Fruit fly (Drosophila melanogaster) whole organism, embryonic: Measurements from ENCODE around the gene CG4607.

Source experiments
- Asciz ChIP-seq: fragments of 200-800 bp; sonication (Bioruptor generic); optimal IDR thresholded peaks from 2 replicates; lab custom pipeline; 2017; ENCODE audit warnings: missing biosample characterization, mild to moderate bottlenecking, missing genetic modification characterization, missing genetic modification reagents
- BEAF-32 ChIP-seq: fragments of 200-800 bp; sonication (Bioruptor generic); optimal IDR thresholded peaks from 3 replicates; lab custom pipeline; 2017; ENCODE audit warnings: missing biosample characterization, missing genetic modification characterization, mild to moderate bottlenecking, moderate library complexity, missing genetic modification reagents
- Blimp-1 ChIP-seq: fragments of 200-800 bp; sonication (Bioruptor generic); optimal IDR thresholded peaks from 3 replicates; lab custom pipeline; 2018; ENCODE audit warnings: missing biosample characterization, missing genetic modification characterization, mild to moderate bottlenecking, moderate library complexity, missing genetic modification reagents
- C15 ChIP-seq: fragments of 200-800 bp; sonication (Bioruptor generic); IDR thresholded peaks from 3 replicates; pipeline ENCODE4 v1.3.6; 2022; ENCODE audit warnings: missing biosample characterization, missing genetic modification characterization
- CG12769 ChIP-seq: fragments of 200-800 bp; sonication (Bioruptor generic); optimal IDR thresholded peaks from 2 replicates; lab custom pipeline; 2019; ENCODE audit warnings: missing biosample characterization, mild to moderate bottlenecking, missing genetic modification characterization, moderate library complexity
- CG13287 ChIP-seq: fragments of 200-800 bp; sonication (Bioruptor generic); IDR thresholded peaks from 2 replicates; pipeline ENCODE4 v1.3.6; 2022; ENCODE audit warnings: missing biosample characterization, missing genetic modification characterization; ENCODE audit not compliant: partially characterized antibody
- CG1647 ChIP-seq: fragments of 200-800 bp; sonication (Bioruptor generic); optimal IDR thresholded peaks from 3 replicates; lab custom pipeline; 2016; ENCODE audit warnings: missing biosample characterization, missing genetic modification characterization
- CG17568 ChIP-seq: fragments of 200-800 bp; sonication (Bioruptor generic); optimal IDR thresholded peaks from 2 replicates; lab custom pipeline; 2018; ENCODE audit warnings: missing biosample characterization, mild to moderate bottlenecking, missing genetic modification characterization, moderate library complexity
- CG2116 ChIP-seq: fragments of 200-800 bp; sonication (Bioruptor generic); optimal IDR thresholded peaks from 3 replicates; lab custom pipeline; 2018; ENCODE audit warnings: missing biosample characterization, mild to moderate bottlenecking, missing genetic modification characterization
- CG2199 ChIP-seq: fragments of 200-800 bp; sonication (Bioruptor generic); IDR thresholded peaks from 3 replicates; pipeline ENCODE4 v1.3.6; 2022; ENCODE audit warnings: missing biosample characterization, missing genetic modification characterization
- CG31365 ChIP-seq: fragments of 200-800 bp; sonication (Bioruptor generic); optimal IDR thresholded peaks from 2 replicates; lab custom pipeline; 2018; ENCODE audit warnings: missing biosample characterization, mild to moderate bottlenecking, missing genetic modification characterization
- CG31441 ChIP-seq: fragments of 200-800 bp; sonication (Bioruptor generic); IDR thresholded peaks from 2 replicates; pipeline ENCODE4 v1.3.6; 2022; ENCODE audit warnings: missing biosample characterization, missing genetic modification characterization
- CG4404 ChIP-seq: fragments of 200-800 bp; sonication (Bioruptor generic); IDR thresholded peaks from 2 replicates; pipeline ENCODE4 v1.3.6; 2022; ENCODE audit warnings: missing biosample characterization, missing genetic modification characterization
- CG6683 ChIP-seq: fragments of 200-800 bp; sonication (Bioruptor generic); optimal IDR thresholded peaks from 2 replicates; lab custom pipeline; 2017; ENCODE audit warnings: missing biosample characterization, mild to moderate bottlenecking, missing genetic modification characterization, missing genetic modification reagents
- CG6791 ChIP-seq: fragments of 200-800 bp; sonication (Bioruptor generic); IDR thresholded peaks from 3 replicates; pipeline ENCODE4 v1.3.6; 2022; ENCODE audit warnings: missing biosample characterization, missing genetic modification characterization; ENCODE audit not compliant: partially characterized antibody
- CG7963 ChIP-seq: fragments of 200-800 bp; sonication (Bioruptor generic); IDR thresholded peaks from 3 replicates; pipeline ENCODE4 v1.3.6; 2022; ENCODE audit warnings: missing biosample characterization, missing genetic modification characterization; ENCODE audit not compliant: partially characterized antibody
- CG8290 ChIP-seq, 3 experiments: fragments of 200-800 bp; sonication (Bioruptor generic); optimal IDR thresholded peaks; 2 replicates each; lab custom pipeline; 2016 to 2019; ENCODE audit warnings: missing biosample characterization in 3 of 3, missing genetic modification characterization in 3 of 3, mild to moderate bottlenecking in 2 of 3, moderate library complexity in 1 of 3
- Dp ChIP-seq: fragments of 200-800 bp; sonication (Bioruptor generic); optimal IDR thresholded peaks from 2 replicates; lab custom pipeline; 2018; ENCODE audit warnings: missing biosample characterization, mild to moderate bottlenecking, missing genetic modification characterization, moderate library complexity
- Dref ChIP-seq: fragments of 200-800 bp; sonication (Bioruptor generic); IDR thresholded peaks from 2 replicates; pipeline ENCODE4 v1.3.6; 2022; ENCODE audit warnings: missing biosample characterization, missing genetic modification characterization
- E2f1 ChIP-seq: fragments of 200-800 bp; sonication (Bioruptor generic); IDR thresholded peaks from 2 replicates; pipeline ENCODE4 v1.3.6; 2022; ENCODE audit warnings: missing biosample characterization, missing genetic modification characterization
- E2f2 ChIP-seq: fragments of 200-800 bp; sonication (Bioruptor generic); IDR thresholded peaks from 2 replicates; pipeline ENCODE4 v1.3.6; 2022; ENCODE audit warnings: missing biosample characterization, missing genetic modification characterization
- GATAe ChIP-seq: fragments of 200-800 bp; sonication (Bioruptor generic); conservative IDR thresholded peaks from 2 replicates; pipeline ENCODE4 v1.3.6; 2022; ENCODE audit warnings: missing biosample characterization, missing genetic modification characterization
- Hey ChIP-seq: fragments of 200-800 bp; sonication (Bioruptor generic); optimal IDR thresholded peaks from 3 replicates; lab custom pipeline; 2018; ENCODE audit warnings: missing biosample characterization, mild to moderate bottlenecking, missing genetic modification characterization
- Hr51 ChIP-seq, 2 experiments: fragments of 200-800 bp; sonication (Bioruptor generic); optimal IDR thresholded peaks; 2 replicates in 1 of 2; 3 replicates in 1 of 2; lab custom pipeline; 2016 to 2018; ENCODE audit warnings: missing biosample characterization in 2 of 2, missing genetic modification characterization in 2 of 2, mild to moderate bottlenecking in 1 of 2, moderate library complexity in 1 of 2
- Jarid2 ChIP-seq: fragments of 200-800 bp; sonication (Bioruptor generic); optimal IDR thresholded peaks from 3 replicates; lab custom pipeline; 2017; ENCODE audit warnings: mild to moderate bottlenecking, missing biosample characterization, missing genetic modification reagents, missing genetic modification characterization
- Lhr ChIP-seq: fragments of 200-800 bp; sonication (Bioruptor generic); optimal IDR thresholded peaks from 3 replicates; lab custom pipeline; 2017; ENCODE audit warnings: mild to moderate bottlenecking, missing biosample characterization, missing genetic modification reagents, missing genetic modification characterization
- Med ChIP-seq: fragments of 200-800 bp; sonication (Bioruptor generic); peaks from one replicate; lab custom pipeline; 2016; ENCODE audit warnings: missing biosample characterization, missing genetic modification characterization, mild to moderate bottlenecking, inconsistent platforms, moderate library complexity
- Myb ChIP-seq: fragments of 200-800 bp; sonication (Bioruptor generic); optimal IDR thresholded peaks from 2 replicates; lab custom pipeline; 2016; ENCODE audit warnings: missing biosample characterization, missing genetic modification characterization
- NFAT ChIP-seq: fragments of 200-800 bp; sonication (Bioruptor generic); IDR thresholded peaks from 2 replicates; pipeline ENCODE4 v1.3.6; 2022; ENCODE audit warnings: missing biosample characterization, missing genetic modification characterization
- Nf-YC ChIP-seq: fragments of 200-800 bp; optimal IDR thresholded peaks from 3 replicates; lab custom pipeline; 2019; ENCODE audit warnings: missing biosample characterization, mild to moderate bottlenecking, missing genetic modification characterization, moderate library complexity
- Rfx ChIP-seq: fragments of 200-800 bp; sonication (Bioruptor generic); IDR thresholded peaks from 2 replicates; pipeline ENCODE4 v1.3.6; 2022; ENCODE audit warnings: missing biosample characterization, missing genetic modification characterization
- Sry-δ ChIP-seq: fragments of 200-800 bp; sonication (Bioruptor generic); optimal IDR thresholded peaks from 2 replicates; lab custom pipeline; 2016; ENCODE audit warnings: missing biosample characterization, missing genetic modification characterization
- Xbp1 ChIP-seq: fragments of 200-800 bp; sonication (Bioruptor generic); optimal IDR thresholded peaks from 3 replicates; lab custom pipeline; 2016; ENCODE audit warnings: missing biosample characterization, mild to moderate bottlenecking, missing genetic modification characterization
- amos ChIP-seq: fragments of 200-800 bp; sonication (Bioruptor generic); IDR thresholded peaks from 2 replicates; pipeline ENCODE4 v1.3.6; 2022; ENCODE audit warnings: missing biosample characterization, missing genetic modification characterization; ENCODE audit not compliant: partially characterized antibody
- ato ChIP-seq: fragments of 200-800 bp; sonication (Bioruptor generic); IDR thresholded peaks from 2 replicates; pipeline ENCODE4 v1.3.6; 2022; ENCODE audit warnings: missing biosample characterization, missing genetic modification characterization; ENCODE audit not compliant: partially characterized antibody
- az2 ChIP-seq: fragments of 200-800 bp; sonication (Bioruptor generic); optimal IDR thresholded peaks from 3 replicates; lab custom pipeline; 2016; ENCODE audit warnings: missing biosample characterization, missing genetic modification characterization
- dimm ChIP-seq: fragments of 200-800 bp; sonication (Bioruptor generic); IDR thresholded peaks from 2 replicates; pipeline ENCODE4 v1.3.6; 2022; ENCODE audit warnings: missing biosample characterization, missing genetic modification characterization
- gro ChIP-seq: fragments of 200-800 bp; sonication (Bioruptor generic); optimal IDR thresholded peaks from 2 replicates; lab custom pipeline; 2016; ENCODE audit warnings: missing biosample characterization, missing genetic modification characterization
- lab ChIP-seq: fragments of 200-800 bp; sonication (Bioruptor generic); optimal IDR thresholded peaks from 3 replicates; lab custom pipeline; 2017; ENCODE audit warnings: missing biosample characterization, missing genetic modification characterization, mild to moderate bottlenecking, moderate library complexity, missing genetic modification reagents
- lmd ChIP-seq: fragments of 200-800 bp; sonication (Bioruptor generic); IDR thresholded peaks from 2 replicates; pipeline ENCODE4 v1.3.6; 2022; ENCODE audit warnings: missing biosample characterization, missing genetic modification characterization
- luna ChIP-seq: fragments of 200-800 bp; sonication (Bioruptor generic); optimal IDR thresholded peaks from 2 replicates; lab custom pipeline; 2016; ENCODE audit warnings: missing biosample characterization, missing genetic modification characterization
- odd ChIP-seq: fragments of 200-800 bp; sonication (Bioruptor generic); optimal IDR thresholded peaks from 2 replicates; lab custom pipeline; 2017; ENCODE audit warnings: missing biosample characterization, mild to moderate bottlenecking, missing genetic modification characterization
- pho ChIP-seq: fragments of 200-800 bp; sonication (Bioruptor generic); optimal IDR thresholded peaks from 2 replicates; lab custom pipeline; 2016; ENCODE audit warnings: missing biosample characterization, missing genetic modification characterization
- row ChIP-seq: fragments of 200-800 bp; sonication (Bioruptor generic); IDR thresholded peaks from 3 replicates; pipeline ENCODE4 v1.3.6; 2022; ENCODE audit warnings: missing biosample characterization, missing genetic modification characterization
- sna ChIP-seq: fragments of 200-800 bp; sonication (Bioruptor generic); IDR thresholded peaks from 2 replicates; pipeline ENCODE4 v1.3.6; 2022; ENCODE audit warnings: missing biosample characterization, missing genetic modification characterization; ENCODE audit not compliant: partially characterized antibody
- tap ChIP-seq: fragments of 200-800 bp; optimal IDR thresholded peaks from 3 replicates; lab custom pipeline; 2019; ENCODE audit warnings: missing biosample characterization, mild to moderate bottlenecking, missing genetic modification characterization, moderate library complexity
- unc-4 ChIP-seq: fragments of 200-800 bp; sonication (Bioruptor generic); IDR thresholded peaks from 2 replicates; pipeline ENCODE4 v1.3.6; 2022; ENCODE audit warnings: missing biosample characterization, missing genetic modification characterization; ENCODE audit not compliant: partially characterized antibody
- zfh2 ChIP-seq: fragments of 200-800 bp; sonication (Bioruptor generic); optimal IDR thresholded peaks from 2 replicates; lab custom pipeline; 2016; ENCODE audit warnings: missing biosample characterization, missing genetic modification characterization

CG4607 gene

dm6 chrX:7063563-7063962 is 5.7 kb upstream of the CG4607 start (continued):
- TF ChIP-seq Lhr (GFP tag; lab: Kevin White, UChicago), result no peak
- TF ChIP-seq CG12769 (tag; lab: Kevin White, UChicago), result peak; percentile 1
- TF ChIP-seq CG6683 (GFP tag; lab: Kevin White, UChicago), result no peak
- TF ChIP-seq Asciz, result no peak
- no peak for TF ChIP-seq az2 (GFP tag; lab: Kevin White, UChicago)
- TF ChIP-seq CG1647, result no peak
- no peak for TF ChIP-seq dimm (GFP tag; lab: Robert Waterston, UW)
- peak; percentile 32; the same call in 1 of the 2 replicates for TF ChIP-seq lmd
- peak; percentile 26; the same call in 1 of the 3 replicates for TF ChIP-seq row (GFP tag; lab: Robert Waterston, UW)
- no peak for TF ChIP-seq sna
- TF ChIP-seq luna, result no peak

DNA sequence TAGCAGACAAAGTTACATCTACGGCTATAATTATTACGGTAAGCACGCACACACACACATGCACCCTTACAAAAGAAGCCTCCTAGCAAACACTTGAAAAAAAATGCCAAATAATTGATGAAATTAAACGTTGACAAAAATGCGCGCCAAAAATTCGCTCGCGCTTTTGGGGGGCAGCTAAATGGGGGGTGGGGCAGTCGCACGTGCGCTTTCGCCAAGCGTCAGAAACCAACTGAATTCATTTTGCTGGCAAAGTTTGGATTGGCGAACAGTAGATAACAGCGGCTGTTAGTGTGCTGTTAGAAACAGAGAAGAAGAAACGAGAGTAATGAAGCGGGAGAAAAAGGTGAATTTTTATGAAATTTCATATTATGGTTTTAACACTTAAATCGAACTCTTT is 3.4 kb upstream of the CG4607 start, which contains the start of gene CG12541:
CG12541 (minus strand) TSS at position 218 of the 400 bp plus-strand sequence.
- TF ChIP-seq C15 (GFP tag; lab: Robert Waterston, UW) (0 out of 3 replicates have a peak, but pooled peaks have one; percentile 19), Hr51 (GFP tag; optimal IDR thresholded peaks at IDR 0.05; lab: Kevin White, UChicago) (peak in 1 of 2 experiments; percentile 11), CG17568 (GFP tag; lab: Kevin White, UChicago) (no peak), lab (GFP tag; lab: Kevin White, UChicago) (peak; percentile 4), Jarid2 (GFP tag; lab: Kevin White, UChicago) (peak; percentile 76), E2f2 (GFP tag; lab: Robert Waterston, UW) (peak; percentile 51), CG8290 (GFP tag; optimal IDR thresholded peaks at IDR 0.05; lab: Kevin White, UChicago) (no peak), CG8290 (tag; optimal IDR thresholded peaks at IDR 0.05; lab: Kevin White, UChicago) (peak in 1 of 2 experiments; percentile 36), NFAT (GFP tag; lab: Robert Waterston, UW) (peak; percentile 27; the same call in 1 of the 2 replicates), Nf-YC (tag; lab: Kevin White, UChicago) (peak; percentile 6), amos (GFP tag; lab: Robert Waterston, UW) (peak; percentile 7; the same call in 1 of the 2 replicates), Med (GFP tag; lab: Kevin White, UChicago) (peak; percentile 74), gro (peak; percentile 2), Hey (no peak), tap (no peak), CG13287 (GFP tag; lab: Robert Waterston, UW) (peak; percentile 33; the same call in 1 of the 2 replicates), Dp (GFP tag; lab: Kevin White, UChicago) (peak; percentile 20), CG2199 (no peak), Rfx (GFP tag; lab: Robert Waterston, UW) (0 out of 2 replicates have a peak, but pooled peaks have one; percentile 25), E2f1 (GFP tag; lab: Robert Waterston, UW) (peak; percentile 38; the same call in 1 of the 2 replicates), CG6791 (GFP tag; lab: Robert Waterston, UW) (no peak), unc-4 (GFP tag; lab: Robert Waterston, UW) (0 out of 2 replicates have a peak, but pooled peaks have one; percentile 14), CG4404 (no peak)
- TF ChIP-seq, all 482 proteins: peak for 16

DNA sequence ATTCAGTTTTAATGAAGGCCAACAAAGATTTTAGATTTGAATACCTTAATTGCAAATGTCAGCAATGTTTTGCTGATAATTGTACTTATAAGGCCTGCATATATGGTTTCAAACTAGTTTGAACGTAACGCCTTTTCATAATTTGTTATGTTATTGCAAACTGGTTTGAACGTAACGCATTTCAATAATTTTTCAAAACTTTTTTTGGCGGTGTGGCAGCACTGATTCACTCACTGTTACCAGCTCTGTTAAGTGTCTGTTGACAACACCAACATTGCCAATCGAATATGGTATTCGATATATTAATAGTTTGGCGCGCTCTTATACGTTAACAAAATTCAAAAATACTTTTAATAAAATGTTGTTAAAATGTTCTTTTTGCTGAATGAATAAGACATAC is 2.6 kb upstream of the CG4607 start:
- no peak for TF ChIP-seq pho (GFP tag; lab: Kevin White, UChicago)
- TF ChIP-seq Dref, result peak; percentile 63
- TF ChIP-seq CG31365, result peak; percentile 35
- no peak for TF ChIP-seq Blimp-1 (GFP tag; lab: Kevin White, UChicago)
- no peak for TF ChIP-seq ato (GFP tag; lab: Robert Waterston, UW)
- TF ChIP-seq zfh2 (GFP tag; lab: Kevin White, UChicago), result no peak
- no peak for TF ChIP-seq GATAe (GFP tag; lab: Robert Waterston, UW)
- TF ChIP-seq CG31441 (GFP tag; lab: Robert Waterston, UW), result no peak
- peak; percentile 92 for TF ChIP-seq Myb (GFP tag; lab: Kevin White, UChicago)
- TF ChIP-seq CG7963, result no peak
- TF ChIP-seq BEAF-32 (GFP tag; lab: Kevin White, UChicago), result peak; percentile 30
- no peak for TF ChIP-seq Xbp1 (GFP tag; lab: Kevin White, UChicago)
- peak; percentile 1 for TF ChIP-seq CG2116 (GFP tag; lab: Kevin White, UChicago)
- TF ChIP-seq odd, result no peak
- TF ChIP-seq Sry-δ (GFP tag; lab: Kevin White, UChicago), result peak; percentile 3
